Worm (Caenorhabditis elegans): ENCODE measurements around the gene lec-6.

Gene lec-6

DNA sequence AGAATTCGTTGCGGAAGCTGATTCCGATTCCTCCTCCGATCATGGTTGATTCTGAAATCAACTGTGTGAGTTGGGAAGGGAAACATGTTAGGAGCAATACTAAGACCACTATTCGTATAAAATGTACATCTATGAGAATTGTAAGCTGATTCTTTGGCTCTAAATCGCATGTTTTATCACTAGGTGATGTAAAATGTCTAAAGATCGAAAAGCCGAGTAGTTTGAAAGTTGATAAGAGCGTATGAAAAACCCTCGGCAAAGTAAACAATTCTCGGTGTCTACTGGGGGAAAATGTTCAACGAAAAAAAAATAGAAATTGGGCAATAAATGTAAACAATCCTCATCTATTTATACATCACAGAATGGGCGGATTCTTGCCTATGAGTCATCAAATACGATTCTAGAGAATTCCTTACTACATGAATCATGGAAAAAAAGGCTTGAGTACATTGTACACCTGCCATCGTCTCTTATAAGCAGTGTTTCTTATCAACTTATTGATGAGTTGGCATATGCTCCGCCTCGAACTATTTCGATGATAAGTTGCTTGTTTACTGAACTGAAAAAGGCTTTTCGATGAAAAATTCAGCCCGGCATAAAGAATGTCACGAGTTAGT lies at the start of gene lec-6:
lec-6 (minus strand) TSS at position 51 of the 617 bp plus-strand sequence.
- TF ChIP-seq ztf-23 (GFP tag; IDR thresholded peaks at IDR 0.05): no peak
- TF ChIP-seq klf-2 (GFP tag; conservative IDR thresholded peaks at IDR 0.05): no peak
- no peak for TF ChIP-seq ztf-29 (GFP tag; IDR thresholded peaks at IDR 0.05)
- no peak for TF ChIP-seq flt-1 (GFP tag; IDR thresholded peaks at IDR 0.05)
- TF ChIP-seq ref-1 (GFP tag; conservative IDR thresholded peaks at IDR 0.05): no peak
- no peak for TF ChIP-seq cog-1 (tag; optimal IDR thresholded peaks at IDR 0.05)
- no peak for TF ChIP-seq tab-1 (GFP tag; IDR thresholded peaks at IDR 0.05)
- TF ChIP-seq T22C8.4 (GFP tag; IDR thresholded peaks at IDR 0.05): no peak
- no peak for TF ChIP-seq med-1 (GFP tag; optimal IDR thresholded peaks at IDR 0.05; ENCODE audit: insufficient read depth)

DNA sequence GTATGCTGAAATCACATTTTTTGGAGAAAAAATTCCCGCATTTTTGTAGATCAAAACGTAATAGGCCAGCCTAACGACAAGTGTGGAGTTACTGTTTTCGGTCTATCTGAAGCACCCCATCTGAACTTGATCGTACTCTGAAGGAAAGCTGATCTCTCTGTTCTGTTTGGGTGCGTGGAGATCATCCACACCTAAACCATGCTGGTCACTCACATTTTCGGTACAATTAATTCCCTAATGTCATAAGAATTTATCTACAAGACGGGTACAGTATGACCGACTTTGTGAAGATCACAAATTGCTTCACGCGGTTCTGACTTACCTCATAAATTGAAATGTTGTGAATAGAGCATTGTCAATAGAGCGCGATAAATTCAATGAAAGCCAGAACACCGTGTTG lies 49.8 kb upstream of the lec-6 start:
- no peak for TF ChIP-seq ztf-29 (GFP tag; IDR thresholded peaks at IDR 0.05)
- no peak for TF ChIP-seq cog-1 (tag; optimal IDR thresholded peaks at IDR 0.05)
- no peak for TF ChIP-seq ztf-23 (GFP tag; IDR thresholded peaks at IDR 0.05)
- TF ChIP-seq klf-2 (GFP tag; conservative IDR thresholded peaks at IDR 0.05): no peak
- no peak for TF ChIP-seq ref-1 (GFP tag; conservative IDR thresholded peaks at IDR 0.05)
- TF ChIP-seq T22C8.4 (GFP tag; IDR thresholded peaks at IDR 0.05): no peak
- no peak for TF ChIP-seq tab-1 (GFP tag; IDR thresholded peaks at IDR 0.05)
- TF ChIP-seq med-1 (GFP tag; optimal IDR thresholded peaks at IDR 0.05; ENCODE audit: insufficient read depth): no peak
- no peak for TF ChIP-seq flt-1 (GFP tag; IDR thresholded peaks at IDR 0.05)

- TF ChIP-seq T22C8.4 (GFP tag; IDR thresholded peaks at IDR 0.05) (no peak), ref-1 (GFP tag; conservative IDR thresholded peaks at IDR 0.05) (no peak)
Measured at ce11 chrIII:647248-647647, 47.1 kb upstream of the lec-6 start.

DNA sequence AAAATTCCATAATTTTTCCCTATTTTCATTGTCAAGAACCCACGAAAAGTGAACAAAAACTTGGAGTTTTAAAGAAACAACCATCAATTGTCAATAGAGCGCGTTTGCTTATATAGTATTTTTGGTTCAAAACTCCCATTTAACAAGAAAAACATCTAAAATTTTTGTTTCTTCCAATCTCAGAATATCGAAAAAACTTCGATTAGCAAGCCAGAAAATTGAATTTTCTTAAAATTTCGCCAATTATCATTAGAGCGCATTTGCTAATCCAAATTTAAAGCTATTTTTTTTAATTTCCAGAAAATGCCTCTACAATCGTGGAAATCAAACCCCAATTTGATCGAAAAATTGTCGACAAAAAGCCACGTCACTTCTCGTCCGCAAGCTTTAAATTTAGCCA lies 46.3 kb upstream of the lec-6 start, which contains the start of gene orai-1:
orai-1 (plus strand) TSS at position 301 of the 400 bp plus-strand sequence.
- TF ChIP-seq med-1 (GFP tag; optimal IDR thresholded peaks at IDR 0.05; ENCODE audit: insufficient read depth) (no peak), flt-1 (GFP tag; IDR thresholded peaks at IDR 0.05) (no peak), ztf-23 (GFP tag; IDR thresholded peaks at IDR 0.05) (no peak), cog-1 (tag; optimal IDR thresholded peaks at IDR 0.05) (no peak), ref-1 (GFP tag; conservative IDR thresholded peaks at IDR 0.05) (no peak), tab-1 (GFP tag; IDR thresholded peaks at IDR 0.05) (no peak), T22C8.4 (GFP tag; IDR thresholded peaks at IDR 0.05) (no peak), ztf-29 (GFP tag; IDR thresholded peaks at IDR 0.05) (no peak), klf-2 (GFP tag; conservative IDR thresholded peaks at IDR 0.05) (no peak)

DNA sequence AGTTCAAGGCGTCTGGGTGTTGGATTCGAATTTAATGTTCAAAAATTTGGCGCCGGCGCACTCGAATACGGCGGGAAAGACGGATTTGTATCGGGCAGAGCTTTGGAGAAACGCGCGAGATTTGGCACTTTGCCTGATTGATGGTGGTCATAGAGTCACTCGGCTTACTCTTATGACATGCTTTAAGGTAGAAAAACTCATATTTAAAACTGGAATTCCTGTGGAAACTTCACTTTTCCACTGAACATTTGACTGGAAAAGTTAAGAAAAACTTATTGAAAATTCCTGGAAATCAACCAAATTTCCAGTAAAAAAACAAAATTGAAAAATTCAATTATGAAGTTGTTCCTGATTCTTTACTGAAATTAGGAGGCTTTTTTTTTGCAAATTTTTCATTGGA lies 44.5 kb upstream of the lec-6 start:
- TF ChIP-seq klf-2 (GFP tag; conservative IDR thresholded peaks at IDR 0.05): no peak
- TF ChIP-seq med-1 (GFP tag; optimal IDR thresholded peaks at IDR 0.05; ENCODE audit: insufficient read depth): no peak
- TF ChIP-seq tab-1 (GFP tag; IDR thresholded peaks at IDR 0.05): no peak
- no peak for TF ChIP-seq T22C8.4 (GFP tag; IDR thresholded peaks at IDR 0.05)
- no peak for TF ChIP-seq cog-1 (tag; optimal IDR thresholded peaks at IDR 0.05)
- TF ChIP-seq ref-1 (GFP tag; conservative IDR thresholded peaks at IDR 0.05): no peak
- TF ChIP-seq ztf-29 (GFP tag; IDR thresholded peaks at IDR 0.05): no peak
- no peak for TF ChIP-seq ztf-23 (GFP tag; IDR thresholded peaks at IDR 0.05)

- TF ChIP-seq flt-1 (GFP tag; IDR thresholded peaks at IDR 0.05): no peak
- TF ChIP-seq ztf-29 (GFP tag; IDR thresholded peaks at IDR 0.05): no peak
- no peak for TF ChIP-seq cog-1 (tag; optimal IDR thresholded peaks at IDR 0.05)
- TF ChIP-seq klf-2 (GFP tag; conservative IDR thresholded peaks at IDR 0.05): no peak
- no peak for TF ChIP-seq T22C8.4 (GFP tag; IDR thresholded peaks at IDR 0.05)
- TF ChIP-seq ztf-23 (GFP tag; IDR thresholded peaks at IDR 0.05): no peak
- no peak for TF ChIP-seq tab-1 (GFP tag; IDR thresholded peaks at IDR 0.05)
- no peak for TF ChIP-seq ref-1 (GFP tag; conservative IDR thresholded peaks at IDR 0.05)
Measured at ce11 chrIII:641759-642158, 41.6 kb upstream of the lec-6 start, which contains the start of gene W06E11.1. Gene W06E11.1, plus strand, starts transcription at chrIII:642059.

DNA sequence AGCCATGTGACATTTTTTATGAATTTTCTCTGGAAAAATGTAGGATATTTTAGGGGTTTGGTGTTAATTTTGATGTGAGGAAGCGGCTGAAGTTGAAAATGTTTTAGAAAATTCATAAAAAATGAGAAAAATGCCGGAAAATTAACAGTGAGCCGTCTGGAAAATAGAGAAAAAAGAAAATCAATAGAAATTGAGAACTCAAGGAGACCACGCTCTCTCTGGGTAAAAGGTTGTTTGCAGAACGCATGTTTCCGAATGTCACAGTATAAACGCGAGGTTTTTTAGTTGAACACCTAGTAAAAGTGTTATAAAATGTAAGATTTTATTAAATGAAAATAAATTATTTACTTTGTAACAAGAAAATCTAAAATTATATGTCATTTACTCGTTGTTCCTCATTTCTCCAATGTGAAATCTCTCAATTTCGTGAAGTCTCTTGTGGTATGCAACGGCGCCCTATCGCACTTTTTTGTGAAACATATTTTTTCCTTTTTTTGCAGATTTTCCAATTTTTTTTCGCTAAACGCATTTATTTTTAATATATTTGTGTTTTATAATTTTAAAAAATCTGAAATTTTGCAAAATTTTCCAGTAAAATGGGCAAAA lies 40.1 kb upstream of the lec-6 start, which contains the start of the genes tag-266 and tag-267:
tag-266 (minus strand) TSS at position 29 of the 606 bp plus-strand sequence.
tag-267 (plus strand) TSS at position 593 of the 606 bp plus-strand sequence.
- TF ChIP-seq cog-1 (tag; optimal IDR thresholded peaks at IDR 0.05): peak; percentile 94
- peak; percentile 81; the same call in 1 of the 2 replicates for TF ChIP-seq flt-1 (GFP tag; IDR thresholded peaks at IDR 0.05)
- TF ChIP-seq T22C8.4 (GFP tag; IDR thresholded peaks at IDR 0.05): peak; percentile 57; the same call in 1 of the 2 replicates
- TF ChIP-seq klf-2 (GFP tag; conservative IDR thresholded peaks at IDR 0.05): peak; percentile 74
- TF ChIP-seq tab-1 (GFP tag; IDR thresholded peaks at IDR 0.05): no peak
- TF ChIP-seq ref-1 (GFP tag; conservative IDR thresholded peaks at IDR 0.05): no peak
- TF ChIP-seq med-1 (GFP tag; optimal IDR thresholded peaks at IDR 0.05; ENCODE audit: insufficient read depth): no peak
- TF ChIP-seq ztf-29 (GFP tag; IDR thresholded peaks at IDR 0.05): no peak
- TF ChIP-seq ztf-23 (GFP tag; IDR thresholded peaks at IDR 0.05): peak; percentile 81

ce11 chrIII:638319-638718 lies 38.2 kb upstream of the lec-6 start, which contains the start of gene sbds-1:
Gene sbds-1, minus strand, starts transcription at chrIII:638419.
- TF ChIP-seq flt-1 (GFP tag; IDR thresholded peaks at IDR 0.05) (no peak), tab-1 (GFP tag; IDR thresholded peaks at IDR 0.05) (no peak), T22C8.4 (GFP tag; IDR thresholded peaks at IDR 0.05) (no peak), cog-1 (tag; optimal IDR thresholded peaks at IDR 0.05) (no peak), ref-1 (GFP tag; conservative IDR thresholded peaks at IDR 0.05) (no peak), ztf-23 (GFP tag; IDR thresholded peaks at IDR 0.05) (no peak), med-1 (GFP tag; optimal IDR thresholded peaks at IDR 0.05; ENCODE audit: insufficient read depth) (no peak), ztf-29 (GFP tag; IDR thresholded peaks at IDR 0.05) (no peak), klf-2 (GFP tag; conservative IDR thresholded peaks at IDR 0.05) (no peak)

ce11 chrIII:636067-636466 lies 35.9 kb upstream of the lec-6 start, which contains the start of gene T19C3.7:
Gene T19C3.7, minus strand, starts transcription at chrIII:636167.
- TF ChIP-seq T22C8.4 (GFP tag; IDR thresholded peaks at IDR 0.05): no peak
- no peak for TF ChIP-seq flt-1 (GFP tag; IDR thresholded peaks at IDR 0.05)
- TF ChIP-seq tab-1 (GFP tag; IDR thresholded peaks at IDR 0.05): no peak
- no peak for TF ChIP-seq ztf-29 (GFP tag; IDR thresholded peaks at IDR 0.05)
- no peak for TF ChIP-seq klf-2 (GFP tag; conservative IDR thresholded peaks at IDR 0.05)
- TF ChIP-seq ztf-23 (GFP tag; IDR thresholded peaks at IDR 0.05): no peak
- TF ChIP-seq med-1 (GFP tag; optimal IDR thresholded peaks at IDR 0.05; ENCODE audit: insufficient read depth): no peak
- no peak for TF ChIP-seq ref-1 (GFP tag; conservative IDR thresholded peaks at IDR 0.05)
- TF ChIP-seq cog-1 (tag; optimal IDR thresholded peaks at IDR 0.05): no peak

Measured in whole organism, midembryonic.